Worm (Caenorhabditis elegans): Measurements from ENCODE around the gene C38C3.6.

ce11 chrV:1464543-1465040 lies 26.8 kb downstream of the C38C3.6 start, which contains the start of the genes fpn-1.2 and pqn-54:
- TF ChIP-seq ets-7 (tag; optimal IDR thresholded peaks at IDR 0.05) (no peak), ama-1 (optimal IDR thresholded peaks at IDR 0.05) (no peak), flt-1 (GFP tag; IDR thresholded peaks at IDR 0.05) (no peak), hnd-1 (tag; optimal IDR thresholded peaks at IDR 0.05) (no peak), B0310.2 (tag; optimal IDR thresholded peaks at IDR 0.05) (no peak), aly-1 (tag; optimal IDR thresholded peaks at IDR 0.05) (no peak), F13C5.2 (tag; optimal IDR thresholded peaks at IDR 0.05) (no peak), ceh-13 (GFP tag; optimal IDR thresholded peaks at IDR 0.05) (no peak), sea-1 (GFP tag; conservative IDR thresholded peaks at IDR 0.05) (no peak), tbx-11 (GFP tag; IDR thresholded peaks at IDR 0.05) (no peak), scrt-1 (GFP tag; IDR thresholded peaks at IDR 0.05) (no peak), ceh-36 (tag; optimal IDR thresholded peaks at IDR 0.05) (no peak), tra-4 (tag; optimal IDR thresholded peaks at IDR 0.05) (no peak)

Data from whole organism, early embryonic.